Worm (Caenorhabditis elegans): Measurements from ENCODE around the gene T19D12.5.

- TF ChIP-seq akir-1 (GFP tag; optimal IDR thresholded peaks at IDR 0.05) = no peak
- no peak for TF ChIP-seq dpl-1 (GFP tag; optimal IDR thresholded peaks at IDR 0.05)
- no peak for TF ChIP-seq unc-62 (GFP tag; optimal IDR thresholded peaks at IDR 0.05)
- no peak for TF ChIP-seq hlh-12 (tag; optimal IDR thresholded peaks at IDR 0.05)
- no peak for TF ChIP-seq sdz-38 (tag; optimal IDR thresholded peaks at IDR 0.05)
- TF ChIP-seq pha-4 (tag; optimal IDR thresholded peaks at IDR 0.05) = no peak
- TF ChIP-seq sptf-2 (GFP tag; optimal IDR thresholded peaks at IDR 0.05) = no peak
Observed at ce11 chrII:6663799-6664198, 27.8 kb upstream of the T19D12.5 start.

Data from whole organism, young adult.